Fruit fly (Drosophila melanogaster) whole organism, wandering third instar larva: ENCODE measurements around the gene Ldh.

Experiments
- Abd-B ChIP-seq: fragments of >200 bp; optimal IDR thresholded peaks from 2 replicates; lab custom pipeline; 2017; ENCODE audit warnings: missing biosample characterization, missing genetic modification characterization
- CG9705 ChIP-seq: fragments of 200-800 bp; sonication (Bioruptor generic); optimal IDR thresholded peaks from 2 replicates; lab custom pipeline; 2018; ENCODE audit warnings: missing biosample characterization, mild to moderate bottlenecking, missing genetic modification characterization
- CrebA ChIP-seq: fragments of 200-800 bp; sonication (Bioruptor generic); optimal IDR thresholded peaks from 2 replicates; lab custom pipeline; 2016; ENCODE audit warnings: missing biosample characterization, mild to moderate bottlenecking, missing genetic modification characterization, borderline replicate concordance
- Dfd ChIP-seq: fragments of >200 bp; optimal IDR thresholded peaks from 2 replicates; lab custom pipeline; 2017; ENCODE audit warnings: missing biosample characterization, missing genetic modification characterization
- Dif ChIP-seq: fragments of 200-275, 200-300 bp; sonication (Bioruptor generic); optimal IDR thresholded peaks from 2 replicates; lab custom pipeline; 2018; ENCODE audit warnings: missing biosample characterization, missing genetic modification characterization; ENCODE audit not compliant: partially characterized antibody
- HLH106 ChIP-seq: fragments of 200-800 bp; optimal IDR thresholded peaks from 3 replicates; lab custom pipeline; 2019; ENCODE audit warnings: missing biosample characterization, mild to moderate bottlenecking, missing genetic modification characterization, moderate library complexity
- Hnf4 ChIP-seq: fragments of 200-800 bp; sonication (Bioruptor generic); optimal IDR thresholded peaks from 2 replicates; lab custom pipeline; 2016; ENCODE audit warnings: missing biosample characterization, mild to moderate bottlenecking, missing genetic modification characterization
- Hr78 ChIP-seq: fragments of >200 bp; optimal IDR thresholded peaks from 2 replicates; lab custom pipeline; 2017; ENCODE audit warnings: missing biosample characterization, missing genetic modification characterization
- Hr83 ChIP-seq: fragments of 200-300 bp; sonication (Bioruptor generic); optimal IDR thresholded peaks from 2 replicates; lab custom pipeline; 2016; ENCODE audit warnings: missing biosample characterization, mild to moderate bottlenecking, missing genetic modification characterization, moderate library complexity; ENCODE audit not compliant: poor library complexity, severe bottlenecking
- Jra ChIP-seq: sonication (Bioruptor generic); optimal IDR thresholded peaks from 2 replicates; lab custom pipeline; 2016; ENCODE audit warnings: missing biosample characterization, missing genetic modification characterization
- Mio ChIP-seq: sonication (Bioruptor generic); optimal IDR thresholded peaks from 2 replicates; lab custom pipeline; 2016; ENCODE audit warnings: missing biosample characterization, missing genetic modification characterization
- Myc ChIP-seq: fragments of >200 bp; optimal IDR thresholded peaks from 2 replicates; lab custom pipeline; 2017
- OdsH ChIP-seq: fragments of 200-800 bp; sonication (Bioruptor generic); optimal IDR thresholded peaks from 2 replicates; lab custom pipeline; 2016; ENCODE audit warnings: missing biosample characterization, mild to moderate bottlenecking, missing genetic modification characterization
- Rel ChIP-seq, 2 experiments: fragments of 200-800 bp; sonication (Bioruptor generic) in 1 of 2; optimal IDR thresholded peaks; 2 replicates in 1 of 2; 3 replicates in 1 of 2; lab custom pipeline; 2016 to 2019; ENCODE audit warnings: mild to moderate bottlenecking in 2 of 2, missing biosample characterization in 2 of 2, missing genetic modification characterization in 2 of 2, moderate library complexity in 1 of 2
- Sp1 ChIP-seq: fragments of 200-800 bp; sonication (Bioruptor generic); optimal IDR thresholded peaks from 3 replicates; lab custom pipeline; 2019; ENCODE audit warnings: missing biosample characterization, mild to moderate bottlenecking, missing genetic modification characterization, moderate library complexity
- Vsx2 ChIP-seq: fragments of 200-300, 225-300 bp; sonication (Bioruptor generic); optimal IDR thresholded peaks from 2 replicates; lab custom pipeline; 2018; ENCODE audit warnings: missing biosample characterization, missing genetic modification characterization; ENCODE audit not compliant: partially characterized antibody
- br ChIP-seq: fragments of 200-800 bp; sonication (Bioruptor generic); optimal IDR thresholded peaks from 2 replicates; lab custom pipeline; 2016; ENCODE audit warnings: missing biosample characterization, missing genetic modification characterization
- dl ChIP-seq, 2 experiments: fragments of 175-275, 200-275 bp in 1 of 2; fragments of 200-275 bp in 1 of 2; sonication (Bioruptor generic); optimal IDR thresholded peaks; lab custom pipeline; 2018; ENCODE audit warnings: mild to moderate bottlenecking in 2 of 2, missing biosample characterization in 2 of 2, missing genetic modification characterization in 2 of 2, moderate library complexity in 2 of 2; ENCODE audit not compliant: partially characterized antibody in 2 of 2, insufficient read depth in 1 of 2
- dmrt93B ChIP-seq: fragments of 200-800 bp; sonication (Bioruptor generic); optimal IDR thresholded peaks from 2 replicates; lab custom pipeline; 2018; ENCODE audit warnings: missing biosample characterization, mild to moderate bottlenecking, missing genetic modification characterization
- ey ChIP-seq: fragments of 200-800 bp; sonication (Bioruptor generic); optimal IDR thresholded peaks from 2 replicates; lab custom pipeline; 2016; ENCODE audit warnings: missing biosample characterization, missing genetic modification characterization
- foxo ChIP-seq, 2 experiments: fragments of 200-800 bp; sonication (Bioruptor generic); optimal IDR thresholded peaks; 2 replicates in 1 of 2; 3 replicates in 1 of 2; lab custom pipeline; 2016 to 2017; ENCODE audit warnings: missing biosample characterization in 2 of 2, missing genetic modification characterization in 2 of 2
- fru ChIP-seq: fragments of 200-800 bp; sonication (Bioruptor generic); optimal IDR thresholded peaks from 3 replicates; lab custom pipeline; 2016; ENCODE audit warnings: missing biosample characterization, mild to moderate bottlenecking, missing genetic modification characterization
- h ChIP-seq: fragments of 200-800 bp; sonication (Bioruptor generic); optimal IDR thresholded peaks from 3 replicates; lab custom pipeline; 2016; ENCODE audit warnings: missing biosample characterization, mild to moderate bottlenecking, missing genetic modification characterization
- jim ChIP-seq: fragments of 175-275, 200-325 bp; sonication (Bioruptor generic); optimal IDR thresholded peaks from 2 replicates; lab custom pipeline; 2016; ENCODE audit warnings: missing biosample characterization, mild to moderate bottlenecking, missing genetic modification characterization
- lola ChIP-seq: fragments of >200 bp; optimal IDR thresholded peaks from 2 replicates; lab custom pipeline; 2017; ENCODE audit warnings: missing biosample characterization, missing genetic modification characterization
- pan ChIP-seq: fragments of >200 bp; optimal IDR thresholded peaks from 2 replicates; lab custom pipeline; 2017
- psq ChIP-seq: fragments of 200-800 bp; sonication (Bioruptor generic); optimal IDR thresholded peaks from 3 replicates; lab custom pipeline; 2017; ENCODE audit warnings: missing biosample characterization, mild to moderate bottlenecking, missing genetic modification characterization, moderate library complexity
- rgr ChIP-seq: fragments of 200-800 bp; sonication (Bioruptor generic); optimal IDR thresholded peaks from 3 replicates; lab custom pipeline; 2016; ENCODE audit warnings: missing biosample characterization, mild to moderate bottlenecking, missing genetic modification characterization
- sage ChIP-seq: fragments of 200-800 bp; sonication (Bioruptor generic); optimal IDR thresholded peaks from 2 replicates; lab custom pipeline; 2016; ENCODE audit warnings: missing biosample characterization, mild to moderate bottlenecking, missing genetic modification characterization
- sv ChIP-seq: fragments of 200-800 bp; sonication (Bioruptor generic); optimal IDR thresholded peaks from 3 replicates; lab custom pipeline; 2016; ENCODE audit warnings: missing biosample characterization, missing genetic modification characterization
- tai ChIP-seq: sonication (Bioruptor generic); optimal IDR thresholded peaks from 2 replicates; lab custom pipeline; 2016; ENCODE audit warnings: missing biosample characterization, missing genetic modification characterization
- usp ChIP-seq: fragments of >200 bp; optimal IDR thresholded peaks from 2 replicates; lab custom pipeline; 2017; ENCODE audit warnings: missing biosample characterization, missing genetic modification characterization
- woc ChIP-seq: sonication (Bioruptor generic); optimal IDR thresholded peaks from 2 replicates; lab custom pipeline; 2016; ENCODE audit warnings: missing biosample characterization, mild to moderate bottlenecking, missing genetic modification characterization

Gene Ldh

dm6 chr3L:6232261-6232660, 30.2 kb downstream of the Ldh start, which contains the start of gene CG13299:
Gene CG13299 (minus strand): TSS chr3L:6232361.
- TF ChIP-seq Myc (lab: Kevin White, UChicago) (no peak), lola (GFP tag; lab: Kevin White, UChicago) (no peak), Hr78 (GFP tag; lab: Kevin White, UChicago) (no peak), pan (lab: Kevin White, UChicago) (no peak), fru (no peak), Abd-B (no peak), Hnf4 (GFP tag; lab: Kevin White, UChicago) (no peak), foxo (GFP tag; optimal IDR thresholded peaks at IDR 0.05; lab: Kevin White, UChicago) (no peak), sage (GFP tag; lab: Kevin White, UChicago) (no peak), br (GFP tag; lab: Kevin White, UChicago) (no peak), woc (no peak), Dif (GFP tag; lab: Kevin White, UChicago) (no peak), Hr83 (GFP tag; lab: Kevin White, UChicago) (no peak), jim (GFP tag; lab: Kevin White, UChicago) (no peak), rgr (GFP tag; lab: Kevin White, UChicago) (no peak), usp (GFP tag; lab: Kevin White, UChicago) (no peak)

- TF ChIP-seq Dif (GFP tag; lab: Kevin White, UChicago) (no peak), br (GFP tag; lab: Kevin White, UChicago) (peak; percentile 23), sv (GFP tag; lab: Kevin White, UChicago) (no peak), OdsH (peak; percentile 17), Dfd (GFP tag; lab: Kevin White, UChicago) (no peak), Myc (lab: Kevin White, UChicago) (no peak), fru (peak; percentile 36), tai (GFP tag; lab: Kevin White, UChicago) (no peak), Mio (GFP tag; lab: Kevin White, UChicago) (no peak), psq (GFP tag; lab: Kevin White, UChicago) (peak; percentile 47), CG9705 (GFP tag; lab: Kevin White, UChicago) (no peak), h (GFP tag; lab: Kevin White, UChicago) (peak; percentile 61), pan (lab: Kevin White, UChicago) (no peak), dmrt93B (GFP tag; lab: Kevin White, UChicago) (peak; percentile 35), HLH106 (tag; lab: Kevin White, UChicago) (peak; percentile 30), Sp1 (GFP tag; lab: Kevin White, UChicago) (peak; percentile 2), foxo (GFP tag; optimal IDR thresholded peaks at IDR 0.05; lab: Kevin White, UChicago) (peak in 1 of 2 experiments; percentile 54), ey (GFP tag; lab: Kevin White, UChicago) (peak; percentile 63), dl (GFP tag; optimal IDR thresholded peaks at IDR 0.05; lab: Kevin White, UChicago; ENCODE audit: insufficient read depth in 1 of 2, partially characterized antibody in 2 of 2) (no peak), rgr (GFP tag; lab: Kevin White, UChicago) (peak; percentile 63), sage (GFP tag; lab: Kevin White, UChicago) (no peak)
These were observed 42.3 kb downstream of the Ldh start, which contains the start of gene CG33946 for dm6 chr3L:6220187-6220586. Gene CG33946 (plus strand): TSS chr3L:6220578.

dm6 chr3L:6218517-6219155, 43.9 kb downstream of the Ldh start:
- no peak for TF ChIP-seq pan (lab: Kevin White, UChicago)
- TF ChIP-seq sage (GFP tag; lab: Kevin White, UChicago), result peak; percentile 75
- TF ChIP-seq OdsH, result no peak
- TF ChIP-seq usp (GFP tag; lab: Kevin White, UChicago), result no peak
- TF ChIP-seq Rel (GFP tag; optimal IDR thresholded peaks at IDR 0.05; lab: Kevin White, UChicago), result peak; percentile 57
- TF ChIP-seq Rel (tag; optimal IDR thresholded peaks at IDR 0.05; lab: Kevin White, UChicago), result no peak
- TF ChIP-seq psq (GFP tag; lab: Kevin White, UChicago), result peak; percentile 84
- TF ChIP-seq Mio (GFP tag; lab: Kevin White, UChicago), result no peak
- TF ChIP-seq dl (GFP tag; optimal IDR thresholded peaks at IDR 0.05; lab: Kevin White, UChicago; ENCODE audit: insufficient read depth in 1 of 2, partially characterized antibody in 2 of 2), result peak in 1 of 2 experiments; percentile 23
- no peak for TF ChIP-seq Dif (GFP tag; lab: Kevin White, UChicago)
- peak in 1 of 2 experiments; percentile 52 for TF ChIP-seq foxo (GFP tag; optimal IDR thresholded peaks at IDR 0.05; lab: Kevin White, UChicago)
- TF ChIP-seq Vsx2 (GFP tag; lab: Kevin White, UChicago), result no peak
- TF ChIP-seq Hnf4 (GFP tag; lab: Kevin White, UChicago), result no peak
- no peak for TF ChIP-seq Jra
- TF ChIP-seq CrebA (GFP tag; lab: Kevin White, UChicago), result peak; percentile 84
